Fruit fly (Drosophila melanogaster) Kc167 (cell line): ENCODE results near the gene CG34310.

Experiments
- Myc ChIP-seq: fragments of >200 bp; optimal IDR thresholded peaks from 2 replicates; lab custom pipeline; 2017; ENCODE audit warnings: missing external identifiers
- h ChIP-seq: fragments of >200 bp; optimal IDR thresholded peaks from 3 replicates; lab custom pipeline; 2018; ENCODE audit warnings: missing external identifiers
- insv ChIP-seq: fragments of >200 bp; optimal IDR thresholded peaks from 3 replicates; lab custom pipeline; 2018; ENCODE audit warnings: missing external identifiers
- psq ChIP-seq: fragments of >200 bp; optimal IDR thresholded peaks from 2 replicates; lab custom pipeline; 2017; ENCODE audit warnings: missing external identifiers
- ttk ChIP-seq: sonication (Bioruptor generic); optimal IDR thresholded peaks from 2 replicates; lab custom pipeline; 2017; ENCODE audit warnings: missing external identifiers

dm6 chr2L:6647103-6647711, 16.3 kb upstream of the CG34310 start:
- TF ChIP-seq ttk (lab: Kevin White, UChicago) (no peak), insv (no peak), Myc (lab: Kevin White, UChicago) (no peak), h (lab: Kevin White, UChicago) (no peak), psq (lab: Kevin White, UChicago) (no peak)
